Fruit fly (Drosophila melanogaster): ENCODE data around the gene Nep7.

The Nep7 gene

DNA sequence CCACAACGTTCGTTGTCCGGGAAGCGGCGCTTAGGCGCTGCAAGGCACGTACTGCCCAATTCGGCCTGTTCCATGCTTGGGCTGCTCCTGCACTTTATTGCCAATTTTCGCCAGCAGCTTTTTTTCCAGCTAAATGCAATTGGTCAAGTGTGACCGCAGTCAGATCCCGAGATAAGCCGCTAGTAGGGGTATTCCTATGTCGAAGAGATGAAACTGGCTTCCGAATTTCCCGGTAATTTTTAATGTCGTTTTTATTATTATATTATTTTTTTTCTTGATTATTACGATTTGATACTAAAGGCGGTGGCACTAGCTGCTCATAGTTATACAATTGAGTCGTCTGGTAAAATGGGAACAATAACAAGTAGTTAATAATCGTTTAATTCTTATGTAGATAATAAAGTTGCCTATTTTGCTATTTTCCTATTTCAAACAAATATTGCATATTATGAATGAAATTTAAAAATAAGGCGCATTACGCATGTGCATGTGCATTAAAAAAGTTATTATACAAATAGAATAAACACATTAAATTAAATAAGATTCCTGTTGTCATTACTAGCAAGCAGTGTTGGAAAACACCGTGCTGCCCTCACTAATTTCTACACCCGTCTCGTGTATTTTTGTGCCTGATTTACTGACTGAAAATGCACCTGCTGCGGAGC lies 38.2 kb upstream of the Nep7 start, which contains the start of the genes CG5003 and mRpS22:
TSS of gene CG5003 (minus strand) at position 162 of the 665 bp plus-strand sequence.
TSS of gene mRpS22 (plus strand) at position 554 of the 665 bp plus-strand sequence.
- TF ChIP-seq Ets96B (tag; optimal IDR thresholded peaks at IDR 0.05), result peak; percentile 12
- peak; percentile 79 for TF ChIP-seq CG10631 (GFP tag; optimal IDR thresholded peaks at IDR 0.05)
- TF ChIP-seq CG6808 (GFP tag; optimal IDR thresholded peaks at IDR 0.05), result peak; percentile 44
- TF ChIP-seq CG9139 (GFP tag; optimal IDR thresholded peaks at IDR 0.05), result no peak
- no peak for TF ChIP-seq vri (GFP tag; optimal IDR thresholded peaks at IDR 0.05)
- TF ChIP-seq eg (GFP tag; IDR thresholded peaks at IDR 0.05), result 0 out of 3 replicates have a peak, but pooled peaks have one; percentile 50
- TF ChIP-seq Smox (GFP tag; optimal IDR thresholded peaks at IDR 0.05), result peak; percentile 56
- TF ChIP-seq Sox15 (GFP tag; optimal IDR thresholded peaks at IDR 0.05), result peak; percentile 45
- peak; percentile 59 for TF ChIP-seq topi (GFP tag; optimal IDR thresholded peaks at IDR 0.05)
- peak; percentile 31; the same call in 1 of the 2 replicates for TF ChIP-seq Gug (GFP tag; IDR thresholded peaks at IDR 0.05)
- TF ChIP-seq OdsH (GFP tag; optimal IDR thresholded peaks at IDR 0.05), result peak; percentile 68
- peak; percentile 46 for TF ChIP-seq Sox102F (GFP tag; optimal IDR thresholded peaks at IDR 0.05)
- peak; percentile 48 for TF ChIP-seq Eip75B (GFP tag; optimal IDR thresholded peaks at IDR 0.05)
- TF ChIP-seq CG3919 (GFP tag; optimal IDR thresholded peaks at IDR 0.05), result peak; percentile 66
- TF ChIP-seq CG4318 (GFP tag; optimal IDR thresholded peaks at IDR 0.05), result no peak
- no peak for TF ChIP-seq CG1621 (tag; optimal IDR thresholded peaks at IDR 0.05)
- TF ChIP-seq CG16779 (tag; optimal IDR thresholded peaks at IDR 0.05), result no peak
- TF ChIP-seq achi (GFP tag; optimal IDR thresholded peaks at IDR 0.05), result peak; percentile 57
- peak; percentile 49 for TF ChIP-seq Sox14 (GFP tag; optimal IDR thresholded peaks at IDR 0.05)
- TF ChIP-seq Blimp-1 (GFP tag; optimal IDR thresholded peaks at IDR 0.05), result no peak
- TF ChIP-seq CG7368 (GFP tag; optimal IDR thresholded peaks at IDR 0.05), result peak; percentile 33
- TF ChIP-seq svp (GFP tag), result peak; percentile 64
- peak; percentile 53 for TF ChIP-seq CG34406 (GFP tag; optimal IDR thresholded peaks at IDR 0.05)
- peak; percentile 12 for TF ChIP-seq CG8319 (GFP tag; optimal IDR thresholded peaks at IDR 0.05)
- TF ChIP-seq CG32006 (GFP tag; optimal IDR thresholded peaks at IDR 0.05), result peak; percentile 66
- TF ChIP-seq esn (GFP tag; optimal IDR thresholded peaks at IDR 0.05), result peak; percentile 74
- no peak for TF ChIP-seq spab (GFP tag; optimal IDR thresholded peaks at IDR 0.05)
- no peak for TF ChIP-seq dac (GFP tag; optimal IDR thresholded peaks at IDR 0.05)
- TF ChIP-seq Hr4 (GFP tag; optimal IDR thresholded peaks at IDR 0.05), result peak; percentile 67
- peak; percentile 61 for TF ChIP-seq CG3032 (tag; optimal IDR thresholded peaks at IDR 0.05)
- no peak for TF ChIP-seq Hr38 (GFP tag; optimal IDR thresholded peaks at IDR 0.05)
- no peak for TF ChIP-seq CG6854 (GFP tag; optimal IDR thresholded peaks at IDR 0.05)
- TF ChIP-seq Met (GFP tag; optimal IDR thresholded peaks at IDR 0.05), result peak; percentile 60
- peak in 1 of 2 experiments; percentile 52 for TF ChIP-seq ss (GFP tag; optimal IDR thresholded peaks at IDR 0.05)
- TF ChIP-seq pdm3 (GFP tag; optimal IDR thresholded peaks at IDR 0.05), result peak; percentile 56
- TF ChIP-seq fd59A (GFP tag; optimal IDR thresholded peaks at IDR 0.05), result no peak
- peak; percentile 59 for TF ChIP-seq lz (GFP tag; optimal IDR thresholded peaks at IDR 0.05)
- peak; percentile 54 for TF ChIP-seq Ets21C (GFP tag; optimal IDR thresholded peaks at IDR 0.05)
- TF ChIP-seq fkh (GFP tag; optimal IDR thresholded peaks at IDR 0.05), result peak; percentile 51
- peak; percentile 6 for TF ChIP-seq Eip93F (GFP tag; optimal IDR thresholded peaks at IDR 0.05)
- peak; percentile 11 for TF ChIP-seq Lpt (GFP tag; optimal IDR thresholded peaks at IDR 0.05)
- peak; percentile 81 for TF ChIP-seq Eip78C (GFP tag)
- TF ChIP-seq CG8632 (GFP tag; optimal IDR thresholded peaks at IDR 0.05), result no peak
- TF ChIP-seq CG15336 (GFP tag; IDR thresholded peaks at IDR 0.05), result no peak
- TF ChIP-seq CG8119 (GFP tag; IDR thresholded peaks at IDR 0.05), result no peak
- TF ChIP-seq Hr39 (GFP tag; optimal IDR thresholded peaks at IDR 0.05), result peak; percentile 54
- TF ChIP-seq CG6792 (GFP tag; optimal IDR thresholded peaks at IDR 0.05), result peak; percentile 29
- TF ChIP-seq CG31627 (GFP tag; optimal IDR thresholded peaks at IDR 0.05), result peak; percentile 65
- TF ChIP-seq cyc (GFP tag; optimal IDR thresholded peaks at IDR 0.05), result peak; percentile 49
- peak; percentile 52 for TF ChIP-seq CG11902 (GFP tag; optimal IDR thresholded peaks at IDR 0.05)
- peak; percentile 58 for TF ChIP-seq acj6 (GFP tag; optimal IDR thresholded peaks at IDR 0.05)
- 0 out of 3 replicates have a peak, but pooled peaks have one; percentile 37 for TF ChIP-seq CG6163 (GFP tag; IDR thresholded peaks at IDR 0.05)

Measured in whole organism, prepupa.